Fruit fly (Drosophila melanogaster): ENCODE measurements around the gene CG8852.
A peak's percentile ranks its signal among the peaks of the same experiment; 100 is the strongest.

CG8852 gene

DNA sequence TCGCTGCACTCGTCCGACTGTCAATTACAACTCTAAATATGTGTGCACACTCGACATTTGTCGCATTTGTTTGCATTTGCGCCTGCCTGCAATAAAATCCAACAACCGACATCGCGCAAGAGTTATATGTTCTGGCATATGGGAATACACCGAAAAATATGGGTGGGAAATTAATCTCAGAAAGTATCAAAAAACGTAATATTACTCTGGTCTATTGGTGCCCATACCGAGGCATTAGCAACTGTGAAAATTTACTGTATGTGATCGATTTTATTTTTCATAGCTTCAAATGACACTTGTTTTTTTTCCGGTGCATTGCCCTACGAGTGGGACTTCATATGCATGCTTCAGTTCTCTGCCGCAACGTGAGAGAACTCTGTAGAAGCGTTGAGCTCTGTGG lies 49.0 kb downstream of the CG8852 start (continued):
- TF ChIP-seq CG11398 (GFP tag; optimal IDR thresholded peaks at IDR 0.05) (peak; percentile 47), CG10366 (GFP tag; IDR thresholded peaks at IDR 0.05) (peak; percentile 81), sisA (GFP tag; IDR thresholded peaks at IDR 0.05) (peak; percentile 90), CG5245 (GFP tag; optimal IDR thresholded peaks at IDR 0.05) (peak; percentile 77), D19A (tag; optimal IDR thresholded peaks at IDR 0.05) (peak; percentile 79), kay (GFP tag; optimal IDR thresholded peaks at IDR 0.05) (no peak), lov (optimal IDR thresholded peaks at IDR 0.05) (no peak), lov (GFP tag; IDR thresholded peaks at IDR 0.05) (peak; percentile 84), CG7271 (tag; optimal IDR thresholded peaks at IDR 0.05) (peak; percentile 20), CG12236 (GFP tag; optimal IDR thresholded peaks at IDR 0.05) (peak; percentile 81), CG9437 (GFP tag; optimal IDR thresholded peaks at IDR 0.05) (peak; percentile 29), stwl (tag; optimal IDR thresholded peaks at IDR 0.05) (no peak), CG12071 (GFP tag; optimal IDR thresholded peaks at IDR 0.05) (peak; percentile 50), jigr1 (GFP tag; IDR thresholded peaks at IDR 0.05) (no peak), gfzf (GFP tag; optimal IDR thresholded peaks at IDR 0.05) (no peak), CG11504 (tag; optimal IDR thresholded peaks at IDR 0.05) (peak; percentile 83), stc (GFP tag; IDR thresholded peaks at IDR 0.05) (peak; percentile 74), gem (tag; optimal IDR thresholded peaks at IDR 0.05) (peak; percentile 88), ewg (GFP tag; optimal IDR thresholded peaks at IDR 0.05) (peak; percentile 73), CG12659 (GFP tag; optimal IDR thresholded peaks at IDR 0.05) (peak; percentile 35), maf-S (GFP tag; optimal IDR thresholded peaks at IDR 0.05) (peak; percentile 38), Rx (GFP tag; IDR thresholded peaks at IDR 0.05) (peak; percentile 84), NK7.1 (GFP tag; optimal IDR thresholded peaks at IDR 0.05) (peak; percentile 64), Neu2 (GFP tag; optimal IDR thresholded peaks at IDR 0.05; ENCODE audit: borderline replicate concordance) (no peak), CG30431 (GFP tag; optimal IDR thresholded peaks at IDR 0.05) (peak; percentile 78), H15 (GFP tag; IDR thresholded peaks at IDR 0.05) (peak; percentile 82), corto (GFP tag; optimal IDR thresholded peaks at IDR 0.05) (no peak), Antp (GFP tag; optimal IDR thresholded peaks at IDR 0.05) (peak; percentile 76), toy (GFP tag; IDR thresholded peaks at IDR 0.05) (peak; percentile 55; the same call in 1 of the 2 replicates), vfl (GFP tag; optimal IDR thresholded peaks at IDR 0.05) (no peak), Six4 (GFP tag; optimal IDR thresholded peaks at IDR 0.05) (peak; percentile 67), CG10267 (tag; optimal IDR thresholded peaks at IDR 0.05) (peak; percentile 70), Atf3 (GFP tag; optimal IDR thresholded peaks at IDR 0.05) (peak; percentile 75), Lim3 (GFP tag; IDR thresholded peaks at IDR 0.05) (peak; percentile 70), schlank (tag; optimal IDR thresholded peaks at IDR 0.05) (no peak), CG3407 (GFP tag; optimal IDR thresholded peaks at IDR 0.05) (peak; percentile 66), prd (optimal IDR thresholded peaks at IDR 0.05) (no peak), prd (GFP tag; IDR thresholded peaks at IDR 0.05) (peak; percentile 93), CG10979 (tag; optimal IDR thresholded peaks at IDR 0.05) (peak; percentile 90), CG11093 (GFP tag; IDR thresholded peaks at IDR 0.05) (peak; percentile 68; the same call in 1 of the 3 replicates), mirr (GFP tag; optimal IDR thresholded peaks at IDR 0.05) (no peak), CG14050 (GFP tag; IDR thresholded peaks at IDR 0.05) (peak; percentile 66), CG11085 (GFP tag; IDR thresholded peaks at IDR 0.05) (0 out of 2 replicates have a peak, but pooled peaks have one; percentile 34), Awh (GFP tag; IDR thresholded peaks at IDR 0.05) (peak; percentile 76), chm (GFP tag; IDR thresholded peaks at IDR 0.05) (peak; percentile 95), B-H2 (GFP tag; optimal IDR thresholded peaks at IDR 0.05) (no peak), Ada2b (GFP tag; IDR thresholded peaks at IDR 0.05) (peak; percentile 83), dpn (GFP tag; optimal IDR thresholded peaks at IDR 0.05) (peak; percentile 77 to 79), CG13123 (GFP tag; optimal IDR thresholded peaks at IDR 0.05) (peak; percentile 37), BtbVII (GFP tag; optimal IDR thresholded peaks at IDR 0.05) (no peak), CG12104 (GFP tag; optimal IDR thresholded peaks at IDR 0.05) (peak; percentile 72), bigmax (GFP tag; optimal IDR thresholded peaks at IDR 0.05) (no peak)

Measured in whole organism, embryonic.